Worm (Caenorhabditis elegans) whole organism, young adult: ENCODE results near the gene clec-153.

Source experiments
- B0261.1 ChIP-seq: sonication (generic microtip); optimal IDR thresholded peaks from 2 replicates; lab custom pipeline; 2016; ENCODE audit warnings: mild to moderate bottlenecking, missing genetic modification characterization, moderate library complexity, missing compliant biosample characterization
- C17E4.6 ChIP-seq: fragments of 200-800 bp; sonication (Bioruptor generic); IDR thresholded peaks from 2 replicates; pipeline ENCODE4 v1.3.6; 2022; ENCODE audit warnings: missing genetic modification reagents, missing genetic modification characterization, missing compliant biosample characterization
- D2030.7 ChIP-seq: fragments of 200-800 bp; sonication (Bioruptor generic); IDR thresholded peaks from 2 replicates; pipeline ENCODE4 v1.3.6; 2022; ENCODE audit warnings: missing genetic modification reagents, missing genetic modification characterization, missing compliant biosample characterization
- F37B4.10 ChIP-seq: fragments of 200-800 bp; sonication (Bioruptor generic); IDR thresholded peaks from 2 replicates; pipeline ENCODE4 v1.3.6; 2022; ENCODE audit warnings: missing genetic modification characterization, missing compliant biosample characterization
- T26A5.8 ChIP-seq: sonication (generic microtip); optimal IDR thresholded peaks from 2 replicates; lab custom pipeline; 2016; ENCODE audit warnings: missing genetic modification characterization, missing compliant biosample characterization
- Y53G8AR.9 ChIP-seq: fragments of 200-800 bp; sonication (Bioruptor generic); conservative IDR thresholded peaks from 2 replicates; pipeline ENCODE4 v1.3.6; 2022; ENCODE audit warnings: missing genetic modification reagents, missing genetic modification characterization, missing compliant biosample characterization
- Y56A3A.18 ChIP-seq: fragments of 200-800 bp; sonication (Bioruptor generic); IDR thresholded peaks from 2 replicates; pipeline ENCODE4 v1.3.6; 2022; ENCODE audit warnings: missing genetic modification reagents, missing genetic modification characterization, missing compliant biosample characterization
- Y67H2A.10 ChIP-seq: fragments of 200-800 bp; sonication (Bioruptor generic); conservative IDR thresholded peaks from 2 replicates; pipeline ENCODE4 v1.3.6; 2022; ENCODE audit warnings: missing genetic modification reagents, missing genetic modification characterization, missing compliant biosample characterization
- Y79H2A.3 ChIP-seq: fragments of 200-800 bp; sonication (Bioruptor generic); conservative IDR thresholded peaks from 2 replicates; pipeline ENCODE4 v1.3.6; 2022; ENCODE audit warnings: missing genetic modification reagents, missing genetic modification characterization, missing compliant biosample characterization
- Y95B8A.8 ChIP-seq: fragments of 200-800 bp; sonication (Bioruptor generic); IDR thresholded peaks from 2 replicates; pipeline ENCODE4 v1.3.6; 2022; ENCODE audit warnings: missing genetic modification reagents, missing genetic modification characterization, missing compliant biosample characterization
- akir-1 ChIP-seq: fragments of 200-800 bp; sonication (Bioruptor generic); optimal IDR thresholded peaks from 2 replicates; lab custom pipeline; 2018; ENCODE audit warnings: mild to moderate bottlenecking, missing genetic modification characterization, moderate library complexity, missing compliant biosample characterization
- ama-1 ChIP-seq, 3 experiments: fragments of 150-350 bp in 1 of 3; sonication (generic microtip) in 2 of 3; optimal IDR thresholded peaks; 2 replicates each; lab custom pipeline; 2014 to 2018; ENCODE audit warnings: missing biosample characterization in 2 of 3, missing genetic modification characterization in 2 of 3, missing genetic modification reagents in 2 of 3
- attf-3 ChIP-seq: fragments of 200-800 bp; sonication (Bioruptor generic); conservative IDR thresholded peaks from 2 replicates; pipeline ENCODE4 v1.3.6; 2022; ENCODE audit warnings: missing genetic modification reagents, missing genetic modification characterization, missing compliant biosample characterization
- bed-1 ChIP-seq: fragments of 200-800 bp; sonication (Bioruptor generic); IDR thresholded peaks from 2 replicates; pipeline ENCODE4 v1.3.6; 2022; ENCODE audit warnings: missing genetic modification reagents, missing genetic modification characterization, missing compliant biosample characterization
- bed-2 ChIP-seq: fragments of 200-800 bp; sonication (Bioruptor generic); IDR thresholded peaks from 2 replicates; pipeline ENCODE4 v1.3.6; 2022; ENCODE audit warnings: missing genetic modification reagents, missing genetic modification characterization, missing compliant biosample characterization
- ceh-27 ChIP-seq: fragments of 200-800 bp; sonication (Bioruptor generic); optimal IDR thresholded peaks from 2 replicates; lab custom pipeline; 2018; ENCODE audit warnings: mild to moderate bottlenecking, missing genetic modification characterization, moderate library complexity, missing compliant biosample characterization
- ceh-79 ChIP-seq: sonication (generic microtip); optimal IDR thresholded peaks from 2 replicates; lab custom pipeline; 2017; ENCODE audit warnings: mild to moderate bottlenecking, missing genetic modification characterization, missing compliant biosample characterization
- chd-7 ChIP-seq: sonication (generic microtip); optimal IDR thresholded peaks from 2 replicates; lab custom pipeline; 2016; ENCODE audit warnings: mild to moderate bottlenecking, missing genetic modification characterization, moderate library complexity, missing compliant biosample characterization
- dpff-1 ChIP-seq: sonication (generic microtip); optimal IDR thresholded peaks from 2 replicates; lab custom pipeline; 2017; ENCODE audit warnings: mild to moderate bottlenecking, missing genetic modification characterization, missing compliant biosample characterization
- efl-1 ChIP-seq: fragments of 150-350 bp; optimal IDR thresholded peaks from 2 replicates; lab custom pipeline; 2014; ENCODE audit warnings: missing biosample characterization, missing genetic modification reagents, missing genetic modification characterization
- egl-44 ChIP-seq: fragments of 200-800 bp; sonication (Bioruptor generic); IDR thresholded peaks from 2 replicates; pipeline ENCODE4 v1.3.6; 2022; ENCODE audit warnings: missing genetic modification reagents, missing genetic modification characterization, missing compliant biosample characterization
- ekl-4 ChIP-seq: fragments of 200-800 bp; sonication (Bioruptor generic); IDR thresholded peaks from 2 replicates; pipeline ENCODE4 v1.3.6; 2022; ENCODE audit warnings: missing genetic modification reagents, missing genetic modification characterization, missing compliant biosample characterization
- fkh-3 ChIP-seq: sonication (generic microtip); optimal IDR thresholded peaks from 2 replicates; lab custom pipeline; 2016; ENCODE audit warnings: mild to moderate bottlenecking, missing genetic modification characterization, missing compliant biosample characterization
- gei-17 ChIP-seq: fragments of 200-800 bp; sonication (Bioruptor generic); optimal IDR thresholded peaks from 2 replicates; lab custom pipeline; 2018; ENCODE audit warnings: mild to moderate bottlenecking, missing genetic modification characterization, missing compliant biosample characterization
- him-1 ChIP-seq: sonication (generic microtip); optimal IDR thresholded peaks from 2 replicates; lab custom pipeline; 2016; ENCODE audit warnings: missing genotype, missing genetic modification reagents, missing genetic modification characterization, missing compliant biosample characterization
- hmg-1.2 ChIP-seq: fragments of 200-800 bp; sonication (Bioruptor generic); IDR thresholded peaks from 2 replicates; pipeline ENCODE4 v1.3.6; 2022; ENCODE audit warnings: missing genetic modification reagents, missing genetic modification characterization, missing compliant biosample characterization
- lag-1 ChIP-seq: fragments of 200-800 bp; sonication (Bioruptor generic); IDR thresholded peaks from 2 replicates; pipeline ENCODE4 v1.3.6; 2022; ENCODE audit warnings: missing genetic modification reagents, missing genetic modification characterization, missing compliant biosample characterization
- lin-26 ChIP-seq: fragments of 200-800 bp; sonication (Bioruptor generic); IDR thresholded peaks from 2 replicates; pipeline ENCODE4 v1.3.6; 2022; ENCODE audit warnings: missing genetic modification reagents, missing genetic modification characterization, missing compliant biosample characterization
- lsl-1 ChIP-seq: fragments of 200-800 bp; sonication (Bioruptor generic); optimal IDR thresholded peaks from 2 replicates; lab custom pipeline; 2018; ENCODE audit warnings: mild to moderate bottlenecking, missing genetic modification characterization, moderate library complexity, missing compliant biosample characterization
- madf-10 ChIP-seq: sonication (generic microtip); optimal IDR thresholded peaks from 2 replicates; lab custom pipeline; 2016; ENCODE audit warnings: mild to moderate bottlenecking, missing genetic modification characterization, missing compliant biosample characterization
- madf-3 ChIP-seq: fragments of 200-800 bp; sonication (Bioruptor generic); IDR thresholded peaks from 2 replicates; pipeline ENCODE4 v1.3.6; 2022; ENCODE audit warnings: missing genetic modification reagents, missing genetic modification characterization, missing compliant biosample characterization
- madf-6 ChIP-seq: fragments of 200-800 bp; sonication (Bioruptor generic); IDR thresholded peaks from 2 replicates; pipeline ENCODE4 v1.3.6; 2022; ENCODE audit warnings: missing genetic modification reagents, missing genetic modification characterization, missing compliant biosample characterization
- mcd-1 ChIP-seq: fragments of 200-800 bp; sonication (Bioruptor generic); IDR thresholded peaks from 2 replicates; pipeline ENCODE4 v1.3.6; 2022; ENCODE audit warnings: missing genetic modification reagents, missing genetic modification characterization, missing compliant biosample characterization
- mel-28 ChIP-seq: sonication (generic microtip); optimal IDR thresholded peaks from 2 replicates; lab custom pipeline; 2016; ENCODE audit warnings: borderline replicate concordance, mild to moderate bottlenecking, missing genetic modification characterization, missing compliant biosample characterization
- nfyb-1 ChIP-seq: fragments of 200-800 bp; sonication (Bioruptor generic); IDR thresholded peaks from 2 replicates; pipeline ENCODE4 v1.3.6; 2022; ENCODE audit warnings: missing genetic modification reagents, missing genetic modification characterization, missing compliant biosample characterization
- rpc-1 ChIP-seq, 2 experiments: fragments of 150-350 bp in 1 of 2; sonication (generic microtip) in 1 of 2; optimal IDR thresholded peaks; 2 replicates each; lab custom pipeline; 2014 to 2018; ENCODE audit warnings: missing biosample characterization in 1 of 2, missing genetic modification characterization in 1 of 2, missing genetic modification reagents in 1 of 2, missing genotype in 1 of 2
- snpc-1.1 ChIP-seq: sonication (generic microtip); optimal IDR thresholded peaks from 2 replicates; lab custom pipeline; 2017; ENCODE audit warnings: missing genetic modification characterization, mild to moderate bottlenecking, missing compliant biosample characterization, antibody characterized with exemption, moderate library complexity, missing genotype, missing genetic modification reagents; ENCODE audit not compliant: insufficient read depth
- snpc-3.4 ChIP-seq: sonication (generic microtip); optimal IDR thresholded peaks from 2 replicates; lab custom pipeline; 2017; ENCODE audit warnings: missing genetic modification characterization, mild to moderate bottlenecking, missing compliant biosample characterization, antibody characterized with exemption, moderate library complexity, missing genotype, missing genetic modification reagents
- somi-1 ChIP-seq: fragments of 200-800 bp; sonication (Bioruptor generic); optimal IDR thresholded peaks from 2 replicates; lab custom pipeline; 2018; ENCODE audit warnings: mild to moderate bottlenecking, missing genetic modification characterization, missing compliant biosample characterization
- unc-130 ChIP-seq: sonication (generic microtip); optimal IDR thresholded peaks from 2 replicates; lab custom pipeline; 2016; ENCODE audit warnings: missing genetic modification reagents, missing genetic modification characterization, missing compliant biosample characterization
- zfh-2 ChIP-seq: fragments of 200-800 bp; sonication (Bioruptor generic); conservative IDR thresholded peaks from 2 replicates; pipeline ENCODE4 v1.3.6; 2022; ENCODE audit warnings: missing genetic modification reagents, missing genetic modification characterization, missing compliant biosample characterization
- zim-3 ChIP-seq: sonication (generic microtip); optimal IDR thresholded peaks from 2 replicates; lab custom pipeline; 2017; ENCODE audit warnings: mild to moderate bottlenecking, missing genetic modification characterization, moderate library complexity, missing compliant biosample characterization
- ztf-18 ChIP-seq: sonication (generic microtip); optimal IDR thresholded peaks from 2 replicates; lab custom pipeline; 2016; ENCODE audit warnings: missing genotype, mild to moderate bottlenecking, missing genetic modification characterization, missing compliant biosample characterization
- ztf-22 ChIP-seq: fragments of 200-800 bp; sonication (Bioruptor generic); optimal IDR thresholded peaks from 2 replicates; lab custom pipeline; 2018; ENCODE audit warnings: mild to moderate bottlenecking, missing genetic modification characterization, moderate library complexity, missing compliant biosample characterization
- ztf-25 ChIP-seq: fragments of 200-800 bp; sonication (Bioruptor generic); IDR thresholded peaks from 2 replicates; pipeline ENCODE4 v1.3.6; 2022; ENCODE audit warnings: missing genetic modification reagents, missing genetic modification characterization, missing compliant biosample characterization
- ztf-28 ChIP-seq: fragments of 200-800 bp; sonication (Bioruptor generic); IDR thresholded peaks from 2 replicates; pipeline ENCODE4 v1.3.6; 2022; ENCODE audit warnings: missing genetic modification reagents, missing genetic modification characterization, missing compliant biosample characterization

Gene clec-153

ce11 chrIII:4649811-4650544 lies 14.9 kb downstream of the clec-153 start, which contains the start of gene ppm-2 (continued):
- TF ChIP-seq zfh-2 (GFP tag; lab: Robert Waterston, UW) (no peak), Y53G8AR.9 (GFP tag; lab: Robert Waterston, UW) (no peak), akir-1 (GFP tag; lab: Kevin White, UChicago) (no peak), efl-1 (GFP tag; lab: Kevin White, UChicago) (peak; percentile 50), ztf-22 (no peak), ama-1 (optimal IDR thresholded peaks at IDR 0.05; lab: Kevin White, UChicago) (no peak), ama-1 (GFP tag; optimal IDR thresholded peaks at IDR 0.05; lab: Kevin White, UChicago) (no peak), C17E4.6 (GFP tag; lab: Robert Waterston, UW) (no peak), attf-3 (GFP tag; lab: Robert Waterston, UW) (no peak), ekl-4 (0 out of 2 replicates have a peak, but pooled peaks have one; percentile 58), lsl-1 (GFP tag; lab: Kevin White, UChicago) (peak; percentile 99), Y67H2A.10 (GFP tag; lab: Robert Waterston, UW) (no peak), ceh-27 (GFP tag; lab: Kevin White, UChicago) (no peak), gei-17 (GFP tag; lab: Kevin White, UChicago) (no peak), Y56A3A.18 (GFP tag; lab: Robert Waterston, UW) (no peak; the same call in 1 of the 2 replicates), nfyb-1 (GFP tag; lab: Robert Waterston, UW) (no peak), T26A5.8 (tag; lab: Kevin White, UChicago) (no peak), zim-3 (tag; lab: Kevin White, UChicago) (no peak), ztf-18 (tag; lab: Kevin White, UChicago) (no peak), somi-1 (GFP tag; lab: Kevin White, UChicago) (no peak), egl-44 (GFP tag; lab: Robert Waterston, UW) (no peak), fkh-3 (tag; lab: Kevin White, UChicago) (no peak), hmg-1.2 (peak; percentile 17; the same call in 1 of the 2 replicates), Y79H2A.3 (no peak), snpc-1.1 (tag; lab: Kevin White, UChicago) (no peak), madf-6 (GFP tag; lab: Robert Waterston, UW) (peak; percentile 100)

ce11 chrIII:4653374-4653773 lies 18.3 kb downstream of the clec-153 start:
- no peak for TF ChIP-seq F37B4.10
- TF ChIP-seq ztf-28 (GFP tag; lab: Robert Waterston, UW): no peak
- TF ChIP-seq rpc-1 (optimal IDR thresholded peaks at IDR 0.05; lab: Kevin White, UChicago): no peak
- no peak for TF ChIP-seq rpc-1 (tag; optimal IDR thresholded peaks at IDR 0.05; lab: Kevin White, UChicago)
- TF ChIP-seq madf-3: 0 out of 2 replicates have a peak, but pooled peaks have one; percentile 65
- TF ChIP-seq bed-2 (GFP tag; lab: Robert Waterston, UW): no peak
- no peak for TF ChIP-seq lag-1 (GFP tag; lab: Robert Waterston, UW)
- no peak for TF ChIP-seq him-1 (tag; lab: Kevin White, UChicago)
- no peak for TF ChIP-seq B0261.1 (tag; lab: Kevin White, UChicago)
- TF ChIP-seq mel-28 (tag; lab: Kevin White, UChicago): no peak
- no peak for TF ChIP-seq D2030.7 (GFP tag; lab: Robert Waterston, UW)
- TF ChIP-seq ceh-79 (tag; lab: Kevin White, UChicago): no peak
- TF ChIP-seq Y95B8A.8 (GFP tag; lab: Robert Waterston, UW): no peak
- no peak for TF ChIP-seq hmg-1.2
- no peak for TF ChIP-seq unc-130 (GFP tag; lab: Kevin White, UChicago)
- TF ChIP-seq akir-1 (GFP tag; lab: Kevin White, UChicago): no peak
- no peak for TF ChIP-seq snpc-3.4 (tag; lab: Kevin White, UChicago)
- TF ChIP-seq ztf-25 (GFP tag; lab: Robert Waterston, UW): no peak
- no peak for TF ChIP-seq chd-7 (tag; lab: Kevin White, UChicago)
- TF ChIP-seq madf-10: no peak
- 0 out of 2 replicates have a peak, but pooled peaks have one; percentile 4 for TF ChIP-seq bed-1
- TF ChIP-seq ceh-27 (GFP tag; lab: Kevin White, UChicago): no peak
- TF ChIP-seq mcd-1 (GFP tag; lab: Robert Waterston, UW): no peak
- no peak for TF ChIP-seq lin-26
- TF ChIP-seq Y79H2A.3: 0 out of 2 replicates have a peak, but pooled peaks have one; percentile 34
- TF ChIP-seq dpff-1: no peak
